Fruit fly (Drosophila melanogaster) whole organism, pupa: ENCODE results near the gene colt.

ENCODE experiments used
- CG10348 ChIP-seq: fragments of 200-800 bp; sonication (Bioruptor generic); IDR thresholded peaks from 2 replicates; pipeline ENCODE4 v1.3.6; 2022; ENCODE audit warnings: missing biosample characterization, missing genetic modification characterization
- CG12605 ChIP-seq: fragments of 200-800 bp; sonication (Bioruptor generic); IDR thresholded peaks from 2 replicates; pipeline ENCODE4 v1.3.6; 2022; ENCODE audit warnings: missing biosample characterization, missing genetic modification characterization
- CG14655 ChIP-seq: fragments of 200-800 bp; sonication (Bioruptor generic); optimal IDR thresholded peaks from 3 replicates; lab custom pipeline; 2017; ENCODE audit warnings: mild to moderate bottlenecking, missing biosample characterization, missing genetic modification reagents, missing genetic modification characterization
- CG17806 ChIP-seq: fragments of 200-800 bp; sonication (Bioruptor generic); optimal IDR thresholded peaks from 2 replicates; lab custom pipeline; 2018; ENCODE audit warnings: missing biosample characterization, mild to moderate bottlenecking, missing genetic modification characterization, moderate library complexity
- CG32121 ChIP-seq: fragments of 200-800 bp; sonication (Bioruptor generic); IDR thresholded peaks from 2 replicates; pipeline ENCODE4 v1.3.6; 2022; ENCODE audit warnings: missing biosample characterization, missing genetic modification characterization
- CG34367 ChIP-seq: fragments of 200-800 bp; sonication (Bioruptor generic); optimal IDR thresholded peaks from 2 replicates; lab custom pipeline; 2018; ENCODE audit warnings: missing biosample characterization, mild to moderate bottlenecking, missing genetic modification characterization
- CG4496 ChIP-seq: fragments of 200-800 bp; sonication (Bioruptor generic); IDR thresholded peaks from 3 replicates; pipeline ENCODE4 v1.3.6; 2022; ENCODE audit warnings: missing biosample characterization, missing genetic modification characterization
- CG9948 ChIP-seq: fragments of 200-800 bp; sonication (Bioruptor generic); optimal IDR thresholded peaks from 2 replicates; lab custom pipeline; 2018; ENCODE audit warnings: missing biosample characterization, mild to moderate bottlenecking, missing genetic modification characterization, moderate library complexity
- EcR ChIP-seq: fragments of 200-800 bp; sonication (Bioruptor generic); optimal IDR thresholded peaks from 3 replicates; lab custom pipeline; 2019; ENCODE audit warnings: missing biosample characterization, missing genetic modification characterization, mild to moderate bottlenecking, moderate library complexity, missing genetic modification reagents
- Ets98B ChIP-seq: fragments of 200-800 bp; sonication (Bioruptor generic); IDR thresholded peaks from 2 replicates; pipeline ENCODE4 v1.3.6; 2022; ENCODE audit warnings: missing biosample characterization, missing genetic modification characterization
- Snoo ChIP-seq: fragments of 200-800 bp; sonication (Bioruptor generic); optimal IDR thresholded peaks from 3 replicates; lab custom pipeline; 2017; ENCODE audit warnings: missing biosample characterization, mild to moderate bottlenecking, missing genetic modification characterization, inconsistent platforms
- rn ChIP-seq: fragments of 200-800 bp; sonication (Bioruptor generic); IDR thresholded peaks from 2 replicates; pipeline ENCODE4 v1.3.6; 2022; ENCODE audit warnings: missing biosample characterization, missing genetic modification characterization

DNA sequence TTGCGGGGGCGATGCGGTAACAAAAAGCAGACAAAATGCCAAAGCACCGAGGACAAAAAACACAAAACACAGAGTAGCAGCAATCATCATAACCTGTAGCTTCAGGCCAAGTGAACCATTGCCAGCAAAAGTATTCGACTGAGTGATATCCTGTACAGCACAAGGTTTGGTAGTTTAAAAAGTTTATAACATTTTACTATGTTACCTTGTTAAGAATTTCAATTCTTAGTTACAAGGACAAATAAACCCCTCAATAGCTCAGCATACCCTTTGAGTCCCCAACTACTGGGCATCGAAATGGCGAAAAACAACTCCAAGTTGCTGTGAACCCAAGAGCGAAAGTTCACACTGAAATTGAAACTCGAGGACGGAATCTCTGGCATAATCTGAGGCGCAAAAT lies 46.8 kb downstream of the colt start:
- TF ChIP-seq CG17806 (no peak), Snoo (tag; lab: Kevin White, UChicago) (no peak), CG14655 (no peak), CG10348 (GFP tag; lab: Robert Waterston, UW) (no peak), rn (GFP tag; lab: Robert Waterston, UW) (no peak), CG34367 (tag; lab: Kevin White, UChicago) (no peak), EcR (GFP tag; lab: Kevin White, UChicago) (no peak), CG32121 (GFP tag; lab: Robert Waterston, UW) (no peak), CG12605 (GFP tag; lab: Robert Waterston, UW) (no peak), CG9948 (tag; lab: Kevin White, UChicago) (no peak), Ets98B (no peak), CG4496 (peak; percentile 28; the same call in 1 of the 3 replicates)
